Fruit fly (Drosophila melanogaster) whole organism, embryonic: Measurements from ENCODE around the gene cass.
A peak's percentile ranks its signal among the peaks of the same experiment; 100 is the strongest.

Source experiments
- CG10565 ChIP-seq: fragments of 200-800 bp; sonication (Bioruptor generic); optimal IDR thresholded peaks from 3 replicates; lab custom pipeline; 2016; ENCODE audit warnings: missing biosample characterization, mild to moderate bottlenecking, missing genetic modification characterization
- CG10979 ChIP-seq: fragments of 200-800 bp; sonication (Bioruptor generic); optimal IDR thresholded peaks from 2 replicates; lab custom pipeline; 2018; ENCODE audit warnings: missing biosample characterization, mild to moderate bottlenecking, missing genetic modification characterization, moderate library complexity
- CG12769 ChIP-seq: fragments of 200-800 bp; sonication (Bioruptor generic); optimal IDR thresholded peaks from 2 replicates; lab custom pipeline; 2019; ENCODE audit warnings: missing biosample characterization, mild to moderate bottlenecking, missing genetic modification characterization, moderate library complexity
- CG13123 ChIP-seq: fragments of 200-800 bp; sonication (Bioruptor generic); optimal IDR thresholded peaks from 2 replicates; lab custom pipeline; 2016; ENCODE audit warnings: missing biosample characterization, missing genetic modification characterization
- CG15601 ChIP-seq: fragments of 200-800 bp; sonication (Bioruptor generic); optimal IDR thresholded peaks from 3 replicates; lab custom pipeline; 2019; ENCODE audit warnings: missing biosample characterization, mild to moderate bottlenecking, missing genetic modification characterization, moderate library complexity
- CG16863 ChIP-seq: fragments of 200-800 bp; sonication (Bioruptor generic); optimal IDR thresholded peaks from 3 replicates; lab custom pipeline; 2016; ENCODE audit warnings: missing biosample characterization, missing genetic modification characterization
- CG17359 ChIP-seq: fragments of 200-800 bp; sonication (Bioruptor generic); optimal IDR thresholded peaks from 3 replicates; lab custom pipeline; 2018; ENCODE audit warnings: missing biosample characterization, mild to moderate bottlenecking, missing genetic modification characterization, moderate library complexity
- CG18619 ChIP-seq: fragments of 200-800 bp; sonication (Bioruptor generic); optimal IDR thresholded peaks from 3 replicates; lab custom pipeline; 2017; ENCODE audit warnings: missing biosample characterization, mild to moderate bottlenecking, missing genetic modification characterization
- CG2120 ChIP-seq: fragments of 200-800 bp; sonication (Bioruptor generic); optimal IDR thresholded peaks from 3 replicates; lab custom pipeline; 2016; ENCODE audit warnings: missing biosample characterization, missing genetic modification characterization
- CG6654 ChIP-seq: fragments of 200-800 bp; sonication (Bioruptor generic); optimal IDR thresholded peaks from 2 replicates; lab custom pipeline; 2017; ENCODE audit warnings: missing biosample characterization, mild to moderate bottlenecking, missing genetic modification characterization
- CG7556 ChIP-seq: fragments of 200-800 bp; sonication (Bioruptor generic); optimal IDR thresholded peaks from 2 replicates; lab custom pipeline; 2017; ENCODE audit warnings: missing biosample characterization, mild to moderate bottlenecking, missing genetic modification characterization
- CG8290 ChIP-seq, 3 experiments: fragments of 200-800 bp; sonication (Bioruptor generic); optimal IDR thresholded peaks; 2 replicates each; lab custom pipeline; 2016 to 2019; ENCODE audit warnings: missing biosample characterization in 3 of 3, missing genetic modification characterization in 3 of 3, mild to moderate bottlenecking in 2 of 3, moderate library complexity in 1 of 3
- CG9932 ChIP-seq: fragments of 200-800 bp; sonication (Bioruptor generic); IDR thresholded peaks from 2 replicates; pipeline ENCODE4 v1.3.6; 2022; ENCODE audit warnings: missing biosample characterization, missing genetic modification characterization
- D19A ChIP-seq: fragments of 200-800 bp; optimal IDR thresholded peaks from 3 replicates; lab custom pipeline; 2019; ENCODE audit warnings: missing biosample characterization, mild to moderate bottlenecking, missing genetic modification characterization, moderate library complexity
- Dek ChIP-seq: fragments of 200-800 bp; sonication (Bioruptor generic); optimal IDR thresholded peaks from 3 replicates; lab custom pipeline; 2019; ENCODE audit warnings: missing biosample characterization, mild to moderate bottlenecking, missing genetic modification characterization, moderate library complexity
- Dref ChIP-seq: fragments of 200-800 bp; sonication (Bioruptor generic); IDR thresholded peaks from 2 replicates; pipeline ENCODE4 v1.3.6; 2022; ENCODE audit warnings: missing biosample characterization, missing genetic modification characterization
- Eip74EF ChIP-seq, 2 experiments: fragments of 200-800 bp in 1 of 2; fragments of >200 bp in 1 of 2; sonication (Bioruptor generic) in 1 of 2; optimal IDR thresholded peaks; 2 replicates each; lab custom pipeline; 2017 to 2019; ENCODE audit warnings: missing biosample characterization in 2 of 2, missing genetic modification characterization in 2 of 2, mild to moderate bottlenecking in 1 of 2, moderate library complexity in 1 of 2
- Elba2 ChIP-seq: fragments of 200-800 bp; sonication (Bioruptor generic); optimal IDR thresholded peaks from 3 replicates; lab custom pipeline; 2016; ENCODE audit warnings: missing biosample characterization, missing genetic modification characterization
- HHEX ChIP-seq: fragments of 200-800 bp; sonication (Bioruptor generic); optimal IDR thresholded peaks from 3 replicates; lab custom pipeline; 2017; ENCODE audit warnings: missing biosample characterization, mild to moderate bottlenecking, missing genetic modification characterization, missing genetic modification reagents
- Hr51 ChIP-seq, 2 experiments: fragments of 200-800 bp; sonication (Bioruptor generic); optimal IDR thresholded peaks; 2 replicates in 1 of 2; 3 replicates in 1 of 2; lab custom pipeline; 2016 to 2018; ENCODE audit warnings: missing biosample characterization in 2 of 2, missing genetic modification characterization in 2 of 2, mild to moderate bottlenecking in 1 of 2, moderate library complexity in 1 of 2
- Lim3 ChIP-seq: fragments of 200-800 bp; sonication (Bioruptor generic); IDR thresholded peaks from 2 replicates; pipeline ENCODE4 v1.3.6; 2022; ENCODE audit warnings: missing biosample characterization, missing genetic modification characterization
- Med ChIP-seq: fragments of 200-800 bp; sonication (Bioruptor generic); peaks from one replicate; lab custom pipeline; 2016; ENCODE audit warnings: missing biosample characterization, missing genetic modification characterization, mild to moderate bottlenecking, inconsistent platforms, moderate library complexity
- Nf-YB ChIP-seq: fragments of 200-800 bp; sonication (Bioruptor generic); optimal IDR thresholded peaks from 3 replicates; lab custom pipeline; 2019; ENCODE audit warnings: missing biosample characterization, mild to moderate bottlenecking, missing genetic modification characterization, moderate library complexity
- PHDP ChIP-seq: fragments of 200-800 bp; sonication (Bioruptor generic); optimal IDR thresholded peaks from 3 replicates; lab custom pipeline; 2018; ENCODE audit warnings: missing biosample characterization, mild to moderate bottlenecking, missing genetic modification characterization, moderate library complexity
- Pdp1 ChIP-seq, 2 experiments: fragments of 200-800 bp; sonication (Bioruptor generic); optimal IDR thresholded peaks; 3 replicates each; lab custom pipeline; 2016; ENCODE audit warnings: missing biosample characterization in 2 of 2, missing genetic modification characterization in 2 of 2, mild to moderate bottlenecking in 1 of 2, moderate library complexity in 1 of 2
- Ptx1 ChIP-seq: fragments of 200-800 bp; sonication (Bioruptor generic); IDR thresholded peaks from 2 replicates; pipeline ENCODE4 v1.3.6; 2022; ENCODE audit warnings: missing biosample characterization, missing genetic modification characterization
- Stat92E ChIP-seq, 3 experiments: fragments of >200 bp in 2 of 3; fragments of 200-800 bp in 1 of 3; sonication (Bioruptor generic) in 1 of 3; optimal IDR thresholded peaks; 2 replicates each; lab custom pipeline; 2017 to 2019; ENCODE audit warnings: missing biosample characterization in 3 of 3, missing genetic modification characterization in 3 of 3, mild to moderate bottlenecking in 1 of 3, moderate library complexity in 1 of 3
- Trl ChIP-seq, 3 experiments: fragments of >200 bp in 2 of 3; fragments of 200-800 bp in 1 of 3; sonication (Bioruptor generic) in 1 of 3; optimal IDR thresholded peaks; 2 replicates in 1 of 3; 3 replicates in 2 of 3; lab custom pipeline; 2016 to 2017; ENCODE audit warnings: missing biosample characterization in 1 of 3, missing genetic modification characterization in 1 of 3
- cg ChIP-seq: fragments of 200-800 bp; sonication (Bioruptor generic); optimal IDR thresholded peaks from 3 replicates; lab custom pipeline; 2019; ENCODE audit warnings: missing biosample characterization, mild to moderate bottlenecking, missing genetic modification characterization, moderate library complexity
- chinmo ChIP-seq: fragments of 200-800 bp; sonication (Bioruptor generic); IDR thresholded peaks from 4 replicates; pipeline ENCODE4 v1.3.6; 2022; ENCODE audit warnings: missing biosample characterization, missing genetic modification characterization; ENCODE audit not compliant: partially characterized antibody
- ci ChIP-seq: fragments of 200-800 bp; sonication (Bioruptor generic); IDR thresholded peaks from 3 replicates; pipeline ENCODE4 v1.3.6; 2022; ENCODE audit warnings: missing biosample characterization, missing genetic modification characterization
- croc ChIP-seq: fragments of 200-800 bp; sonication (Bioruptor generic); conservative IDR thresholded peaks from 3 replicates; pipeline ENCODE4 v1.3.6; 2022; ENCODE audit warnings: missing biosample characterization, missing genetic modification characterization
- fd102C ChIP-seq: fragments of 200-800 bp; sonication (Bioruptor generic); optimal IDR thresholded peaks from 2 replicates; lab custom pipeline; 2018; ENCODE audit warnings: missing biosample characterization, mild to moderate bottlenecking, missing genetic modification characterization, moderate library complexity
- gem ChIP-seq: fragments of 200-800 bp; sonication (Bioruptor generic); optimal IDR thresholded peaks from 2 replicates; lab custom pipeline; 2019; ENCODE audit warnings: missing biosample characterization, mild to moderate bottlenecking, missing genetic modification characterization, moderate library complexity
- grn ChIP-seq: fragments of 200-800 bp; sonication (Bioruptor generic); optimal IDR thresholded peaks from 3 replicates; lab custom pipeline; 2017; ENCODE audit warnings: missing biosample characterization, missing genetic modification characterization
- gsb-n ChIP-seq: fragments of 200-800 bp; sonication (Bioruptor generic); optimal IDR thresholded peaks from 3 replicates; lab custom pipeline; 2018; ENCODE audit warnings: missing biosample characterization, mild to moderate bottlenecking, missing genetic modification characterization
- ken ChIP-seq: fragments of 200-800 bp; sonication (Bioruptor generic); IDR thresholded peaks from 3 replicates; pipeline ENCODE4 v1.3.6; 2022; ENCODE audit warnings: missing biosample characterization, missing genetic modification characterization
- pho ChIP-seq: fragments of 200-800 bp; sonication (Bioruptor generic); optimal IDR thresholded peaks from 2 replicates; lab custom pipeline; 2016; ENCODE audit warnings: missing biosample characterization, missing genetic modification characterization
- sd ChIP-seq: fragments of 200-800 bp; sonication (Bioruptor generic); optimal IDR thresholded peaks from 3 replicates; lab custom pipeline; 2018; ENCODE audit warnings: missing biosample characterization, mild to moderate bottlenecking, missing genetic modification characterization, moderate library complexity
- sisA ChIP-seq: fragments of 200-800 bp; sonication (Bioruptor generic); IDR thresholded peaks from 2 replicates; pipeline ENCODE4 v1.3.6; 2022; ENCODE audit warnings: missing biosample characterization, missing genetic modification characterization
- so ChIP-seq: fragments of 200-800 bp; sonication (Bioruptor generic); IDR thresholded peaks from 3 replicates; pipeline ENCODE4 v1.3.6; 2022; ENCODE audit warnings: missing biosample characterization, missing genetic modification characterization
- stc ChIP-seq: fragments of 200-800 bp; sonication (Bioruptor generic); IDR thresholded peaks from 2 replicates; pipeline ENCODE4 v1.3.6; 2022; ENCODE audit warnings: missing biosample characterization, missing genetic modification characterization
- unpg ChIP-seq: fragments of 200-800 bp; sonication (Bioruptor generic); optimal IDR thresholded peaks from 3 replicates; lab custom pipeline; 2018; ENCODE audit warnings: missing biosample characterization, mild to moderate bottlenecking, missing genetic modification characterization, moderate library complexity
- zfh2 ChIP-seq: fragments of 200-800 bp; sonication (Bioruptor generic); optimal IDR thresholded peaks from 2 replicates; lab custom pipeline; 2016; ENCODE audit warnings: missing biosample characterization, missing genetic modification characterization

Gene cass

DNA sequence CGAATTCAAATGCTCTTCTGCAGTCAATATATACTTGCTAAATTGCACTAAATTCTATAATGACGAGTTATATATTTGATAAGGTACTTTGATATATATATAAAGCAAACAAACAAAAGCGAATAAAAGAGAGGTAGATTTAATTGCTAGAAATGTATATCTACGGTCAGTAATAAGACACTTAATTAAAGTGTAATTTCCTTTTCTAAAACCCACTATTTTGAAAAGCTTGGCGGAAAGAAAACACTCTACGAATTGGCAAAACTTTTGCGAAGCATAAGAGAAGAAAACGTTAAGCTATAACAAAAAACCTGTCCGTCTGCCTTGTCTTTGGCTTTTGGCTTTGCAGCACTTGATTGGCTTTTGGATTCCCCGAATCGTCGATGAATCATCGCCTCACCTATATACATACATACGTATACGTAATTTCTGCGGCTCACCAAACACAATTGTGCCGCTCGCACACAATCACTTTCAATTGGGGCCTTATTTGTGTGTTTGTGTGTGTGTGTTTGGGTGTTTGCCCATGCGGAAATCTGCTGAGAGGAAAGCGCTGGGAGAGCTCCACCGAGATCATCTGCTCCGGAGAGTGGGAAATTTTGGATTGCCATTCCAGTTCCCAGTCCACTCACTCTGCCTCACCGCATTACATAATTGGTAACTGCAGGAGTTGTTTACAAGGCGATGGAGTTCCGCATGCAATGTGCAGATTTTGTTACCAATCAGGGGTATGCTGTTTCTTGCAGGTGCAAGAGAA is 46.9 kb downstream of the cass start:
- TF ChIP-seq stc (GFP tag; lab: Robert Waterston, UW) (0 out of 2 replicates have a peak, but pooled peaks have one; percentile 7), Trl (optimal IDR thresholded peaks at IDR 0.05; lab: Kevin White, UChicago) (peak; percentile 46 to 48), Trl (GFP tag; optimal IDR thresholded peaks at IDR 0.05; lab: Kevin White, UChicago) (no peak), CG7556 (GFP tag; lab: Kevin White, UChicago) (no peak), grn (GFP tag; lab: Kevin White, UChicago) (no peak), pho (GFP tag; lab: Kevin White, UChicago) (no peak), gem (tag; lab: Kevin White, UChicago) (peak; percentile 36), so (0 out of 3 replicates have a peak, but pooled peaks have one; percentile 7), CG8290 (GFP tag; optimal IDR thresholded peaks at IDR 0.05; lab: Kevin White, UChicago) (no peak), CG8290 (tag; optimal IDR thresholded peaks at IDR 0.05; lab: Kevin White, UChicago) (peak in 1 of 2 experiments; percentile 11), Dek (tag; lab: Kevin White, UChicago) (no peak), CG12769 (tag; lab: Kevin White, UChicago) (peak; percentile 83), Hr51 (GFP tag; optimal IDR thresholded peaks at IDR 0.05; lab: Kevin White, UChicago) (peak in 1 of 2 experiments; percentile 35), zfh2 (GFP tag; lab: Kevin White, UChicago) (peak; percentile 1), CG9932 (GFP tag; lab: Robert Waterston, UW) (no peak), D19A (tag; lab: Kevin White, UChicago) (peak; percentile 12), Stat92E (GFP tag; optimal IDR thresholded peaks at IDR 0.05; lab: Kevin White, UChicago) (peak in 1 of 3 experiments; percentile 1), Eip74EF (GFP tag; optimal IDR thresholded peaks at IDR 0.05; lab: Kevin White, UChicago) (peak in 1 of 2 experiments; percentile 20), Med (GFP tag; lab: Kevin White, UChicago) (peak; percentile 50), CG2120 (no peak), chinmo (GFP tag; lab: Robert Waterston, UW) (peak; percentile 76; the same call in 3 of the 4 replicates), sd (peak; percentile 15), ci (GFP tag; lab: Robert Waterston, UW) (0 out of 3 replicates have a peak, but pooled peaks have one; percentile 16), CG18619 (GFP tag; lab: Kevin White, UChicago) (no peak), Pdp1 (GFP tag; optimal IDR thresholded peaks at IDR 0.05; lab: Kevin White, UChicago) (peak in 1 of 2 experiments; percentile 84), cg (GFP tag; lab: Kevin White, UChicago) (peak; percentile 72), Nf-YB (GFP tag; lab: Kevin White, UChicago) (no peak), unpg (GFP tag; lab: Kevin White, UChicago) (peak; percentile 49), Ptx1 (GFP tag; lab: Robert Waterston, UW) (peak; percentile 39), PHDP (tag; lab: Kevin White, UChicago) (peak; percentile 23)

DNA sequence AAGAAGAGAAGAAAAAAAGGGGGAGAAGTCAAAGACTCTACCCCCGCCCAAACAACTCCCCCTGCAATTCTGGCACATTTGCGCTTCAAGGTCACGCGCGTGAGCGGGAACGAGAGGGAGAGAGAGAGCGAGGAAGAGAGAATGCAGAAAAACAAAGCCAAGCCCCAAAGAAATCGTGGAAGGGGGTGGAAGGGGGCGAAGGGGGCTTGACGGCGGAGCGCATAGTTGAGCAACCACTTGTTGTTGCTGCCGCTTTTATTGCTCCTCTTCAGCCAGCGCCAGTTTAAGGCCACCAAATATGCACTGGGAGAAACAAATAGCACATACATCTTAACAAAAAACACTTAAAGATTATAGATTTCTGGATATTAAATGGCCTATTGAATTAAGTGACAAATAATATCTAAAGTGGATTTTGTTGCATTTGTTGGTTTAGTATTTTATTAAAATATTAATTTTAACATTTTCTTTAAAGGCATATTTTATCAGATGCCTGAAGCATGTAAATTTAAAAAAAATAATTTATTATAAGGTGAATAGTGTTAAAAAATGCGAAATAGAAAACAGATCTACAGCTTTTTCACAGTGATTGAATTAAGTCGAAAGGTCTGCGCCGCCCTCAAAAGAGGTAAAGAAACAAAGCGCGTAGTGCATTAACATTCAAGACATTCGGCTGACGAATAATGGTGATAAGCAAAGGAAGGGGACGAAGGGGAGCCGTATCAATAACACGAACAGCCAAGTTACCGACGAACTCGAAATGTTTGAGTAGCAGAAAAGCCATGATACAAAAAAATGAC is 47.7 kb downstream of the cass start:
- TF ChIP-seq Dref (GFP tag; lab: Robert Waterston, UW) = no peak
- peak; percentile 48 to 51 for TF ChIP-seq Pdp1 (GFP tag; optimal IDR thresholded peaks at IDR 0.05; lab: Kevin White, UChicago)
- peak; percentile 94 for TF ChIP-seq sisA
- no peak for TF ChIP-seq fd102C (GFP tag; lab: Kevin White, UChicago)
- peak; percentile 85 for TF ChIP-seq CG6654 (GFP tag; lab: Kevin White, UChicago)
- TF ChIP-seq Lim3 (GFP tag; lab: Robert Waterston, UW) = peak; percentile 83
- TF ChIP-seq HHEX (GFP tag; lab: Kevin White, UChicago) = peak; percentile 94
- TF ChIP-seq Elba2 = no peak
- TF ChIP-seq CG16863 (GFP tag; lab: Kevin White, UChicago) = peak; percentile 36
- no peak for TF ChIP-seq CG10565
- TF ChIP-seq ken (GFP tag; lab: Robert Waterston, UW) = peak; percentile 52; the same call in 2 of the 3 replicates
- peak; percentile 98 for TF ChIP-seq CG10979 (tag; lab: Kevin White, UChicago)
- peak; percentile 98 for TF ChIP-seq CG17359 (tag; lab: Kevin White, UChicago)
- peak; percentile 93 for TF ChIP-seq croc (GFP tag; lab: Robert Waterston, UW)
- TF ChIP-seq CG15601 = peak; percentile 46
- peak; percentile 65 for TF ChIP-seq CG13123 (GFP tag; lab: Kevin White, UChicago)
- peak; percentile 90 for TF ChIP-seq gsb-n (tag; lab: Kevin White, UChicago)
